Worm (Caenorhabditis elegans): Measurements from ENCODE around the gene atf-8.

The atf-8 gene

ce11 chrV:6110533-6110932, 5.1 kb downstream of the atf-8 start, which contains the start of gene F17A9.4 (continued):
- no peak for TF ChIP-seq ets-5 (GFP tag; IDR thresholded peaks at IDR 0.05)
- TF ChIP-seq lin-15B (tag; optimal IDR thresholded peaks at IDR 0.05) = no peak
- TF ChIP-seq lin-14 (GFP tag; optimal IDR thresholded peaks at IDR 0.05) = peak; percentile 70
- TF ChIP-seq unc-62 (GFP tag; optimal IDR thresholded peaks at IDR 0.05) = no peak
- TF ChIP-seq ceh-90 (tag; optimal IDR thresholded peaks at IDR 0.05) = no peak
- peak; percentile 0 for TF ChIP-seq nhr-77 (tag; optimal IDR thresholded peaks at IDR 0.05)
- TF ChIP-seq nhr-71 (tag; optimal IDR thresholded peaks at IDR 0.05) = peak; percentile 67
- peak in 1 of 2 experiments; percentile 30 for TF ChIP-seq lsy-2 (tag; optimal IDR thresholded peaks at IDR 0.05)
- peak; percentile 81 for TF ChIP-seq nhr-85 (tag)

DNA sequence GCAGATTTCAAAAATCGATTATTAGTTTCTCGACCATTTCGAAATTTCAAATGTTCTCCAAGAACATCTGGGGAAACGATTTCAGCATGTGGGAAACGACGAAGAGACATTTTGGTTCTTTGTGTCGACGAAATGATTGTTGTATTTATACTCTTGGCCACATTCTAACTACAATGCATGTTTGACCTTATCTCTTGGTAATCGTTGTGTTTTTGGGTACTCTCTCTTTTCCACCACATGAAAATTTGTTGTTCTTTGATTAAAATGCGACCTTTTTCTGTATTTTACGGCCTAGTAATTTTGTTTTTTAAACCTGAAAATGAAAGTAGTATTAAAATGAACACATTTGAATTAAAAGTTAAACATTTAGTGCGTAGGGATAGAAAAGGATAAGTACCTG, 7.4 kb downstream of the atf-8 start, which contains the start of gene F17A9.5:
Gene F17A9.5, minus strand, starts transcription at position 175 of the 400 bp plus-strand sequence.
- TF ChIP-seq lin-14 (GFP tag; optimal IDR thresholded peaks at IDR 0.05) = no peak
- no peak for TF ChIP-seq mdl-1 (tag; optimal IDR thresholded peaks at IDR 0.05)
- no peak for TF ChIP-seq ama-1 (optimal IDR thresholded peaks at IDR 0.05)
- no peak for TF ChIP-seq F16B12.6 (tag; optimal IDR thresholded peaks at IDR 0.05)
- TF ChIP-seq nhr-20 (tag; optimal IDR thresholded peaks at IDR 0.05) = peak; percentile 53
- TF ChIP-seq pag-3 (tag; optimal IDR thresholded peaks at IDR 0.05; ENCODE audit: borderline replicate concordance, insufficient read depth) = no peak
- TF ChIP-seq C16A3.4 (tag; optimal IDR thresholded peaks at IDR 0.05) = no peak
- TF ChIP-seq efl-1 (optimal IDR thresholded peaks at IDR 0.05) = no peak
- peak in 1 of 2 experiments; percentile 81 for TF ChIP-seq efl-1 (GFP tag; optimal IDR thresholded peaks at IDR 0.05 in 1 of 2)
- no peak for TF ChIP-seq nhr-11 (tag; optimal IDR thresholded peaks at IDR 0.05)
- no peak for TF ChIP-seq Y116A8C.19 (tag; optimal IDR thresholded peaks at IDR 0.05; ENCODE audit: borderline replicate concordance)

DNA sequence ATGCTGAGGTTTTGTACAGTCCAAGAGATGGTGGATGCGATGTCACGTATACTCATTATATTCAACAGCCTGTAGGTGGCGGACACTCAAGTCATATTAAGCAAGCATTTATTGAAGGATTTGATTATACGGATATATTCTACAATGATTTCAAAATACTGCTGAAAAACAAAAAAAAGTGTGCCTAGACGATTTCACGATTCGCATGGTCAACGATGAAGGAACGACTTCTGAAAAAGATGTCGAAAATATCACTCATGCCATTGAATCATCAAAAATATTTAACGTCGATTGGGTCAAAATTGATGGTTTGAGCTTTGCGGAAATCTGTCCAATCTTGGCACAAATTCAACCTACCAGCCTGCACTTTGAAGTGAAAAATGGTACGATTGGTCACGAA, 11.6 kb downstream of the atf-8 start:
- TF ChIP-seq ztf-4 (tag; optimal IDR thresholded peaks at IDR 0.05) = no peak
- TF ChIP-seq fos-1 (tag; optimal IDR thresholded peaks at IDR 0.05) = no peak
- no peak for TF ChIP-seq efl-1 (optimal IDR thresholded peaks at IDR 0.05)
- no peak for TF ChIP-seq efl-1 (GFP tag; optimal IDR thresholded peaks at IDR 0.05 in 1 of 2)
- no peak for TF ChIP-seq unc-130 (tag; optimal IDR thresholded peaks at IDR 0.05)
- TF ChIP-seq unc-86 (tag; optimal IDR thresholded peaks at IDR 0.05) = no peak
- no peak for TF ChIP-seq unc-98 (GFP tag; IDR thresholded peaks at IDR 0.05)
- TF ChIP-seq C16A3.4 (tag; optimal IDR thresholded peaks at IDR 0.05) = no peak
- TF ChIP-seq lin-15B (tag; optimal IDR thresholded peaks at IDR 0.05) = no peak
- no peak for TF ChIP-seq efl-3 (GFP tag; optimal IDR thresholded peaks at IDR 0.05)
- TF ChIP-seq snpc-4 (tag; optimal IDR thresholded peaks at IDR 0.05) = no peak
- TF ChIP-seq alr-1 (tag; optimal IDR thresholded peaks at IDR 0.05; ENCODE audit: borderline replicate concordance) = no peak
- no peak for TF ChIP-seq mab-9 (GFP tag; IDR thresholded peaks at IDR 0.05)
- no peak for TF ChIP-seq lin-35 (GFP tag; optimal IDR thresholded peaks at IDR 0.05)
- TF ChIP-seq elt-2 (tag; optimal IDR thresholded peaks at IDR 0.05) = no peak
- no peak for TF ChIP-seq sup-37 (GFP tag; optimal IDR thresholded peaks at IDR 0.05)
- no peak for TF ChIP-seq nhr-237 (tag; optimal IDR thresholded peaks at IDR 0.05)
- no peak for TF ChIP-seq irx-1 (tag; optimal IDR thresholded peaks at IDR 0.05)

DNA sequence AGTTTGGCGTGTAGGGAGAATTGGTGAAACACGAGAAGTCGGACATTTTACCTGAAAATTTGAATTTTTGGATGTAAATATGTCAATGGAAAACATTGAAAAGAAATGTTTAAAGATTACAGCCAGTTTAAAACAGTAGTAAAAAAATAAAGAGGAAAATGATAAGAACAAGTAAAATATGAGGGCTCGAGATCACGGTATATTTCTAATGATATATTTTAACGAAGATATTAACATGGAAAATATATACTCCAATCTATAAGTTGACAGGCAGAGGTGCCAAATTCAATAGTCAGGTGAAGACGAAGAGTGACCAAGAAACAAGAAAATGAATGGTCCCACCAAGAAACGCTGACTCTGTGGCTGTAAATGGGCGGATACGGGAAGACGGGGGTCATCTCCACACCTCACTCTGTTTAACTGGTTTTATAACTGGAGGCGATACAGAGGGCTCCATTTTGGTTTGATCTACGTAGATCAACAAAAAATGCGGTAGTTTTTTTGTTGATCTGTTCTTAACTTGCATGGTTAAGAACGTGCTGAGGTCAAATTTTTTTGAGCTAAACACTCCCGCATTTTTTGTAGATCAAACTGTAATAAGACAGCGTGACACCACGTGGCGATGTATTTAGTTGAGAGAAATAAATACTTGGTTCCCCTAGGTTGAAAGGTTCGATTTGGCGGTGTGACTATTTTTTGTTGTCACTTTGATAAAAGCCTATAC, 14.9 kb downstream of the atf-8 start, which contains the start of gene ceh-49:
Gene ceh-49, minus strand, starts transcription at position 51 of the 724 bp plus-strand sequence.
- no peak for TF ChIP-seq nhr-77 (tag; optimal IDR thresholded peaks at IDR 0.05)
- no peak for TF ChIP-seq snu-23 (GFP tag; optimal IDR thresholded peaks at IDR 0.05)
- no peak for TF ChIP-seq efl-1 (optimal IDR thresholded peaks at IDR 0.05)
- no peak for TF ChIP-seq efl-1 (GFP tag; optimal IDR thresholded peaks at IDR 0.05 in 1 of 2)
- TF ChIP-seq aly-2 (tag; optimal IDR thresholded peaks at IDR 0.05) = no peak
- no peak for TF ChIP-seq lin-39 (tag; optimal IDR thresholded peaks at IDR 0.05)
- no peak for TF ChIP-seq grh-1 (GFP tag; IDR thresholded peaks at IDR 0.05)
- TF ChIP-seq nhr-20 (tag; optimal IDR thresholded peaks at IDR 0.05) = no peak
- no peak for TF ChIP-seq lin-35 (GFP tag; optimal IDR thresholded peaks at IDR 0.05)
- no peak for TF ChIP-seq efl-3 (GFP tag; optimal IDR thresholded peaks at IDR 0.05)
- TF ChIP-seq pag-3 (tag; optimal IDR thresholded peaks at IDR 0.05; ENCODE audit: borderline replicate concordance, insufficient read depth) = no peak
- TF ChIP-seq ama-1 (optimal IDR thresholded peaks at IDR 0.05) = no peak
- no peak for TF ChIP-seq unc-30 (tag; optimal IDR thresholded peaks at IDR 0.05)
- no peak for TF ChIP-seq fos-1 (tag; optimal IDR thresholded peaks at IDR 0.05)
- TF ChIP-seq fkh-10 (GFP tag; optimal IDR thresholded peaks at IDR 0.05) = no peak
- TF ChIP-seq dpl-1 (GFP tag; optimal IDR thresholded peaks at IDR 0.05) = no peak
- TF ChIP-seq ceh-63 (GFP tag; optimal IDR thresholded peaks at IDR 0.05) = no peak
- TF ChIP-seq ztf-4 (tag; optimal IDR thresholded peaks at IDR 0.05) = no peak
- TF ChIP-seq nhr-84 (tag; optimal IDR thresholded peaks at IDR 0.05) = no peak
- no peak for TF ChIP-seq skn-1 (tag; optimal IDR thresholded peaks at IDR 0.05)
- TF ChIP-seq blmp-1 (tag; optimal IDR thresholded peaks at IDR 0.05) = no peak

Measured in whole organism, L1 larva.